Fruit fly (Drosophila melanogaster) whole organism, prepupa: ENCODE measurements around the gene CG31975.

Experiments
- Blimp-1 ChIP-seq: fragments of 200-800 bp; sonication (Bioruptor generic); optimal IDR thresholded peaks from 3 replicates; lab custom pipeline; 2017; ENCODE audit warnings: missing biosample characterization, missing genetic modification characterization, mild to moderate bottlenecking, moderate library complexity, missing genetic modification reagents
- CG10631 ChIP-seq: fragments of 200-800 bp; sonication (Bioruptor generic); optimal IDR thresholded peaks from 2 replicates; lab custom pipeline; 2016; ENCODE audit warnings: missing biosample characterization, missing genetic modification characterization
- CG10669 ChIP-seq: fragments of 200-800 bp; sonication (Bioruptor generic); optimal IDR thresholded peaks from 3 replicates; lab custom pipeline; 2018; ENCODE audit warnings: missing biosample characterization, mild to moderate bottlenecking, missing genetic modification characterization, moderate library complexity
- CG11294 ChIP-seq: fragments of 200-800 bp; sonication (Bioruptor generic); IDR thresholded peaks from 2 replicates; pipeline ENCODE4 v1.3.6; 2022; ENCODE audit warnings: missing biosample characterization, missing genetic modification characterization
- CG11762 ChIP-seq: fragments of 200-800 bp; sonication (Bioruptor generic); optimal IDR thresholded peaks from 3 replicates; lab custom pipeline; 2016; ENCODE audit warnings: missing biosample characterization, missing genetic modification characterization; ENCODE audit not compliant: insufficient read depth
- CG11902 ChIP-seq: fragments of 200-800 bp; sonication (Bioruptor generic); optimal IDR thresholded peaks from 3 replicates; lab custom pipeline; 2016; ENCODE audit warnings: missing biosample characterization, missing genetic modification characterization
- CG15336 ChIP-seq: fragments of 200-800 bp; sonication (Bioruptor generic); IDR thresholded peaks from 2 replicates; pipeline ENCODE4 v1.3.6; 2022; ENCODE audit warnings: missing biosample characterization, missing genetic modification characterization
- CG1621 ChIP-seq: fragments of 200-800 bp; sonication (Bioruptor generic); optimal IDR thresholded peaks from 3 replicates; lab custom pipeline; 2018; ENCODE audit warnings: missing biosample characterization, mild to moderate bottlenecking, missing genetic modification characterization
- CG16779 ChIP-seq: fragments of 200-800 bp; sonication (Bioruptor generic); optimal IDR thresholded peaks from 3 replicates; lab custom pipeline; 2017; ENCODE audit warnings: missing biosample characterization, mild to moderate bottlenecking, missing genetic modification characterization
- CG3032 ChIP-seq: fragments of 200-800 bp; optimal IDR thresholded peaks from 2 replicates; lab custom pipeline; 2019; ENCODE audit warnings: missing biosample characterization, mild to moderate bottlenecking, missing genetic modification characterization, moderate library complexity
- CG31627 ChIP-seq: fragments of 200-800 bp; sonication (Bioruptor generic); optimal IDR thresholded peaks from 3 replicates; lab custom pipeline; 2016; ENCODE audit warnings: missing biosample characterization, missing genetic modification characterization
- CG32006 ChIP-seq: fragments of 200-800 bp; sonication (Bioruptor generic); optimal IDR thresholded peaks from 3 replicates; lab custom pipeline; 2017; ENCODE audit warnings: missing biosample characterization, mild to moderate bottlenecking, missing genetic modification characterization
- CG34406 ChIP-seq: fragments of 200-800 bp; sonication (Bioruptor generic); optimal IDR thresholded peaks from 3 replicates; lab custom pipeline; 2016; ENCODE audit warnings: missing biosample characterization, missing genetic modification characterization
- CG3919 ChIP-seq: fragments of 200-800 bp; sonication (Bioruptor generic); optimal IDR thresholded peaks from 3 replicates; lab custom pipeline; 2016; ENCODE audit warnings: missing biosample characterization, missing genetic modification characterization
- CG4318 ChIP-seq: fragments of 200-800 bp; sonication (Bioruptor generic); optimal IDR thresholded peaks from 3 replicates; lab custom pipeline; 2017; ENCODE audit warnings: missing biosample characterization, mild to moderate bottlenecking, missing genetic modification characterization
- CG6792 ChIP-seq: fragments of 200-800 bp; sonication (Bioruptor generic); optimal IDR thresholded peaks from 3 replicates; lab custom pipeline; 2016; ENCODE audit warnings: missing biosample characterization, missing genetic modification characterization
- CG6854 ChIP-seq: fragments of 200-800 bp; sonication (Bioruptor generic); optimal IDR thresholded peaks from 2 replicates; lab custom pipeline; 2017; ENCODE audit warnings: missing biosample characterization, mild to moderate bottlenecking, missing genetic modification characterization
- CG7368 ChIP-seq: fragments of 200-800 bp; sonication (Bioruptor generic); optimal IDR thresholded peaks from 3 replicates; lab custom pipeline; 2016; ENCODE audit warnings: missing biosample characterization, missing genetic modification characterization
- CG8119 ChIP-seq: fragments of 200-800 bp; sonication (Bioruptor generic); IDR thresholded peaks from 3 replicates; pipeline ENCODE4 v1.3.6; 2022; ENCODE audit warnings: missing biosample characterization, missing genetic modification characterization
- CG8319 ChIP-seq: fragments of 200-800 bp; sonication (Bioruptor generic); optimal IDR thresholded peaks from 3 replicates; lab custom pipeline; 2016; ENCODE audit warnings: missing biosample characterization, missing genetic modification characterization
- CG8632 ChIP-seq: fragments of 200-800 bp; sonication (Bioruptor generic); optimal IDR thresholded peaks from 3 replicates; lab custom pipeline; 2016; ENCODE audit warnings: missing biosample characterization, missing genetic modification characterization
- CG9139 ChIP-seq: fragments of 200-800 bp; sonication (Bioruptor generic); optimal IDR thresholded peaks from 3 replicates; lab custom pipeline; 2017; ENCODE audit warnings: missing biosample characterization, mild to moderate bottlenecking, missing genetic modification characterization
- Eip75B ChIP-seq: fragments of 200-800 bp; sonication (Bioruptor generic); optimal IDR thresholded peaks from 3 replicates; lab custom pipeline; 2016; ENCODE audit warnings: missing biosample characterization, missing genetic modification characterization
- Eip78C ChIP-seq: fragments of 200-800 bp; sonication (Bioruptor generic); peaks from one replicate; lab custom pipeline; 2016; ENCODE audit warnings: missing biosample characterization, missing genetic modification characterization
- Eip93F ChIP-seq: fragments of 200-800 bp; sonication (Bioruptor generic); optimal IDR thresholded peaks from 2 replicates; lab custom pipeline; 2016; ENCODE audit warnings: missing biosample characterization, mild to moderate bottlenecking, missing genetic modification characterization
- Ets21C ChIP-seq: fragments of 200-800 bp; sonication (Bioruptor generic); optimal IDR thresholded peaks from 3 replicates; lab custom pipeline; 2016; ENCODE audit warnings: missing biosample characterization, missing genetic modification characterization
- Ets96B ChIP-seq: fragments of 200-800 bp; optimal IDR thresholded peaks from 2 replicates; lab custom pipeline; 2019; ENCODE audit warnings: missing biosample characterization, mild to moderate bottlenecking, missing genetic modification characterization, moderate library complexity
- Hr39 ChIP-seq: fragments of 200-800 bp; sonication (Bioruptor generic); optimal IDR thresholded peaks from 2 replicates; lab custom pipeline; 2016; ENCODE audit warnings: missing biosample characterization, missing genetic modification characterization
- Hr4 ChIP-seq: fragments of 200-800 bp; sonication (Bioruptor generic); optimal IDR thresholded peaks from 3 replicates; lab custom pipeline; 2016; ENCODE audit warnings: missing biosample characterization, missing genetic modification characterization
- Lpt ChIP-seq: fragments of 200-800 bp; sonication (Bioruptor generic); optimal IDR thresholded peaks from 3 replicates; lab custom pipeline; 2016; ENCODE audit warnings: missing biosample characterization, missing genetic modification characterization
- Met ChIP-seq: fragments of 200-800 bp; sonication (Bioruptor generic); optimal IDR thresholded peaks from 3 replicates; lab custom pipeline; 2016; ENCODE audit warnings: missing biosample characterization, missing genetic modification characterization
- OdsH ChIP-seq: fragments of 200-800 bp; sonication (Bioruptor generic); optimal IDR thresholded peaks from 3 replicates; lab custom pipeline; 2016; ENCODE audit warnings: missing biosample characterization, missing genetic modification characterization
- achi ChIP-seq: fragments of 200-800 bp; sonication (Bioruptor generic); optimal IDR thresholded peaks from 3 replicates; lab custom pipeline; 2016; ENCODE audit warnings: missing biosample characterization, missing genetic modification characterization
- cyc ChIP-seq: fragments of 200-800 bp; sonication (Bioruptor generic); optimal IDR thresholded peaks from 3 replicates; lab custom pipeline; 2016; ENCODE audit warnings: missing biosample characterization, missing genetic modification characterization
- dsx ChIP-seq: fragments of 200-800 bp; optimal IDR thresholded peaks from 3 replicates; lab custom pipeline; 2019; ENCODE audit warnings: missing biosample characterization, mild to moderate bottlenecking, missing genetic modification characterization, moderate library complexity; ENCODE audit not compliant: poor library complexity, severe bottlenecking
- eg ChIP-seq: fragments of 200-800 bp; sonication (Bioruptor generic); IDR thresholded peaks from 3 replicates; pipeline ENCODE4 v1.3.6; 2022; ENCODE audit warnings: missing biosample characterization, missing genetic modification characterization
- esn ChIP-seq: fragments of 200-800 bp; sonication (Bioruptor generic); optimal IDR thresholded peaks from 2 replicates; lab custom pipeline; 2016; ENCODE audit warnings: missing biosample characterization, mild to moderate bottlenecking, missing genetic modification characterization, moderate library complexity
- fd59A ChIP-seq: fragments of 200-800 bp; sonication (Bioruptor generic); optimal IDR thresholded peaks from 2 replicates; lab custom pipeline; 2017; ENCODE audit warnings: missing biosample characterization, mild to moderate bottlenecking, missing genetic modification characterization, missing genetic modification reagents
- fd85E ChIP-seq: fragments of 200-800 bp; sonication (Bioruptor generic); optimal IDR thresholded peaks from 3 replicates; lab custom pipeline; 2016; ENCODE audit warnings: missing biosample characterization, missing genetic modification characterization
- fkh ChIP-seq: fragments of 200-800 bp; sonication (Bioruptor generic); optimal IDR thresholded peaks from 3 replicates; lab custom pipeline; 2017; ENCODE audit warnings: missing biosample characterization, mild to moderate bottlenecking, missing genetic modification characterization, moderate library complexity
- lz ChIP-seq: fragments of 200-800 bp; sonication (Bioruptor generic); optimal IDR thresholded peaks from 3 replicates; lab custom pipeline; 2016; ENCODE audit warnings: missing biosample characterization, missing genetic modification characterization
- net ChIP-seq: fragments of 200-800 bp; sonication (Bioruptor generic); optimal IDR thresholded peaks from 3 replicates; lab custom pipeline; 2016; ENCODE audit warnings: missing biosample characterization, missing genetic modification characterization
- pdm3 ChIP-seq: fragments of 200-800 bp; sonication (Bioruptor generic); optimal IDR thresholded peaks from 3 replicates; lab custom pipeline; 2016; ENCODE audit warnings: missing biosample characterization, missing genetic modification characterization
- salr ChIP-seq, 2 experiments: fragments of 200-800 bp; sonication (Bioruptor generic); optimal IDR thresholded peaks; 3 replicates each; lab custom pipeline; 2016 to 2018; ENCODE audit warnings: missing biosample characterization in 2 of 2, missing genetic modification characterization in 2 of 2, mild to moderate bottlenecking in 1 of 2
- spab ChIP-seq: fragments of 200-800 bp; sonication (Bioruptor generic); optimal IDR thresholded peaks from 2 replicates; lab custom pipeline; 2017; ENCODE audit warnings: missing biosample characterization, mild to moderate bottlenecking, missing genetic modification characterization, missing genetic modification reagents
- svp ChIP-seq: fragments of 200-800 bp; sonication (Bioruptor generic); peaks from one replicate; lab custom pipeline; 2016; ENCODE audit warnings: missing biosample characterization, missing genetic modification characterization

The CG31975 gene

dm6 chr2L:94639-95059, 46.1 kb downstream of the CG31975 start, which contains the start of gene Zir:
Zir (plus strand) TSS chr2L:94739.
- TF ChIP-seq esn (GFP tag; lab: Kevin White, UChicago) = peak; percentile 34
- TF ChIP-seq CG4318 (GFP tag; lab: Kevin White, UChicago) = no peak
- no peak for TF ChIP-seq CG10631
- no peak for TF ChIP-seq eg
- no peak for TF ChIP-seq Ets21C
- no peak for TF ChIP-seq CG6854 (GFP tag; lab: Kevin White, UChicago)
- TF ChIP-seq Met (GFP tag; lab: Kevin White, UChicago) = no peak
- no peak for TF ChIP-seq CG31627 (GFP tag; lab: Kevin White, UChicago)
- TF ChIP-seq salr (GFP tag; optimal IDR thresholded peaks at IDR 0.05; lab: Kevin White, UChicago) = no peak
- TF ChIP-seq CG10669 (GFP tag; lab: Kevin White, UChicago) = no peak
- no peak for TF ChIP-seq CG15336
- peak; percentile 64 for TF ChIP-seq Eip78C
- TF ChIP-seq Eip75B = no peak
- TF ChIP-seq Hr39 (GFP tag; lab: Kevin White, UChicago) = no peak
- no peak for TF ChIP-seq CG6792 (GFP tag; lab: Kevin White, UChicago)
- TF ChIP-seq fkh (GFP tag; lab: Kevin White, UChicago) = peak; percentile 84
- no peak for TF ChIP-seq cyc (GFP tag; lab: Kevin White, UChicago)
- no peak for TF ChIP-seq achi
- peak; percentile 5 for TF ChIP-seq Blimp-1
- no peak for TF ChIP-seq CG3919 (GFP tag; lab: Kevin White, UChicago)
- no peak for TF ChIP-seq Eip93F
- no peak for TF ChIP-seq lz (GFP tag; lab: Kevin White, UChicago)
- no peak for TF ChIP-seq CG8119 (GFP tag; lab: Robert Waterston, UW)
- no peak for TF ChIP-seq CG11902 (GFP tag; lab: Kevin White, UChicago)
- no peak for TF ChIP-seq OdsH (GFP tag; lab: Kevin White, UChicago)
- TF ChIP-seq CG1621 (tag; lab: Kevin White, UChicago) = no peak
- TF ChIP-seq Ets96B (tag; lab: Kevin White, UChicago) = no peak
- no peak for TF ChIP-seq CG7368 (GFP tag; lab: Kevin White, UChicago)
- TF ChIP-seq CG8319 (GFP tag; lab: Kevin White, UChicago) = no peak

DNA sequence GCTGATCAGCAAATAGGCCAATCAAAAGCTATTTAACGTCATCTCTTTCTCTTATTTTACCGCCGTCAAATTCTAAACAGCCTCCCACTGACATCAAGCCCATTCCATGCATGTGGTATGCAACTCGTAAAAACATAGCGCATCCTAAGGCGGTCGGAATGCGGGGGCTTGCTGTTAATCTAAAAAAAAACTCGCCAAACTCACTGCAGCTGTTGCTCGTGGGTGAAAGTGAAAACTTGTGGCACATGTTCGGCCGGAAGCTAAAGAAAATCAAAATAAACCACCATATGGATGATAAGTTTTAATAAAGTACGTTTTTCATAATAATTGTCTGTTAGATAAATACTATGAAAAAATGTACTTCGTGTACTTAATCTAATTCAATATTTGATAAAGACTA, 46.7 kb downstream of the CG31975 start:
- TF ChIP-seq CG16779 (tag; lab: Kevin White, UChicago) (no peak), CG34406 (GFP tag; lab: Kevin White, UChicago) (no peak), CG6792 (GFP tag; lab: Kevin White, UChicago) (no peak), Blimp-1 (peak; percentile 38), fd59A (GFP tag; lab: Kevin White, UChicago) (no peak)

dm6 chr2L:92993-93392, 47.8 kb downstream of the CG31975 start:
- TF ChIP-seq net (GFP tag; lab: Kevin White, UChicago) = peak; percentile 77
- TF ChIP-seq Eip78C = peak; percentile 38
- TF ChIP-seq spab (GFP tag; lab: Kevin White, UChicago) = no peak
- TF ChIP-seq CG8119 (GFP tag; lab: Robert Waterston, UW) = peak; percentile 18; the same call in 1 of the 3 replicates
- TF ChIP-seq cyc (GFP tag; lab: Kevin White, UChicago) = no peak
- TF ChIP-seq CG8319 (GFP tag; lab: Kevin White, UChicago) = no peak

dm6 chr2L:91830-92229, 49.0 kb downstream of the CG31975 start:
- no peak for TF ChIP-seq eg
- peak; percentile 59 for TF ChIP-seq cyc (GFP tag; lab: Kevin White, UChicago)
- peak; percentile 69 for TF ChIP-seq CG11762 (GFP tag; lab: Kevin White, UChicago)
- peak; percentile 91 for TF ChIP-seq dsx (GFP tag; lab: Kevin White, UChicago)
- peak; percentile 67 for TF ChIP-seq CG32006
- TF ChIP-seq fd85E (GFP tag; lab: Kevin White, UChicago) = peak; percentile 6
- TF ChIP-seq svp (GFP tag; lab: Kevin White, UChicago) = no peak
- peak; percentile 71 for TF ChIP-seq CG8632 (GFP tag; lab: Kevin White, UChicago)
- TF ChIP-seq Hr39 (GFP tag; lab: Kevin White, UChicago) = no peak
- TF ChIP-seq CG10669 (GFP tag; lab: Kevin White, UChicago) = peak; percentile 83
- TF ChIP-seq CG9139 (GFP tag; lab: Kevin White, UChicago) = peak; percentile 68
- peak; percentile 70 for TF ChIP-seq pdm3 (GFP tag; lab: Kevin White, UChicago)
- no peak for TF ChIP-seq CG11902 (GFP tag; lab: Kevin White, UChicago)
- peak; percentile 71; the same call in 2 of the 3 replicates for TF ChIP-seq CG8119 (GFP tag; lab: Robert Waterston, UW)
- TF ChIP-seq CG15336 = peak; percentile 72
- TF ChIP-seq CG10631 = peak; percentile 81
- no peak for TF ChIP-seq fkh (GFP tag; lab: Kevin White, UChicago)
- TF ChIP-seq CG3032 = peak; percentile 89
- peak; percentile 73 for TF ChIP-seq Lpt
- peak; percentile 75 for TF ChIP-seq CG7368 (GFP tag; lab: Kevin White, UChicago)
- TF ChIP-seq Hr4 (GFP tag; lab: Kevin White, UChicago) = peak; percentile 42
- no peak for TF ChIP-seq CG11294 (GFP tag; lab: Robert Waterston, UW)
